Fruit fly (Drosophila melanogaster) whole organism, embryonic: Measurements from ENCODE around the gene CG13949.
A peak's percentile ranks its signal among the peaks of the same experiment; 100 is the strongest.

ENCODE experiments used
- Blimp-1 ChIP-seq: fragments of 200-800 bp; sonication (Bioruptor generic); optimal IDR thresholded peaks from 3 replicates; lab custom pipeline; 2018; ENCODE audit warnings: missing biosample characterization, missing genetic modification characterization, mild to moderate bottlenecking, moderate library complexity, missing genetic modification reagents
- CG10267 ChIP-seq: fragments of 200-800 bp; sonication (Bioruptor generic); optimal IDR thresholded peaks from 2 replicates; lab custom pipeline; 2018; ENCODE audit warnings: missing biosample characterization, mild to moderate bottlenecking, missing genetic modification characterization, moderate library complexity
- CG11456 ChIP-seq: fragments of 200-800 bp; sonication (Bioruptor generic); IDR thresholded peaks from 3 replicates; pipeline ENCODE4 v1.3.6; 2022; ENCODE audit warnings: missing biosample characterization, missing genetic modification characterization
- CG11723 ChIP-seq: fragments of 200-800 bp; sonication (Bioruptor generic); optimal IDR thresholded peaks from 2 replicates; lab custom pipeline; 2017; ENCODE audit warnings: missing biosample characterization, mild to moderate bottlenecking, missing genetic modification characterization
- CG12299 ChIP-seq: fragments of 200-800 bp; sonication (Bioruptor generic); optimal IDR thresholded peaks from 2 replicates; lab custom pipeline; 2018; ENCODE audit warnings: missing biosample characterization, mild to moderate bottlenecking, missing genetic modification characterization
- CG13123 ChIP-seq: fragments of 200-800 bp; sonication (Bioruptor generic); optimal IDR thresholded peaks from 2 replicates; lab custom pipeline; 2016; ENCODE audit warnings: missing biosample characterization, missing genetic modification characterization
- CG14710 ChIP-seq: fragments of 200-800 bp; sonication (Bioruptor generic); optimal IDR thresholded peaks from 3 replicates; lab custom pipeline; 2019; ENCODE audit warnings: missing biosample characterization, mild to moderate bottlenecking, missing genetic modification characterization, moderate library complexity
- CG14965 ChIP-seq: fragments of 200-800 bp; sonication (Bioruptor generic); optimal IDR thresholded peaks from 2 replicates; lab custom pipeline; 2016; ENCODE audit warnings: missing biosample characterization, missing genetic modification characterization, borderline replicate concordance
- CG18764 ChIP-seq: fragments of 200-800 bp; sonication (Bioruptor generic); optimal IDR thresholded peaks from 3 replicates; lab custom pipeline; 2016; ENCODE audit warnings: missing biosample characterization, missing genetic modification characterization
- CG2202 ChIP-seq: fragments of 200-800 bp; sonication (Bioruptor generic); optimal IDR thresholded peaks from 2 replicates; lab custom pipeline; 2018; ENCODE audit warnings: missing biosample characterization, mild to moderate bottlenecking, missing genetic modification characterization
- CG34224 ChIP-seq: fragments of 200-800 bp; sonication (Bioruptor generic); IDR thresholded peaks from 3 replicates; pipeline ENCODE4 v1.3.6; 2022; ENCODE audit warnings: missing biosample characterization, missing genetic modification characterization; ENCODE audit not compliant: partially characterized antibody
- CG3838 ChIP-seq: fragments of 200-800 bp; sonication (Bioruptor generic); optimal IDR thresholded peaks from 3 replicates; lab custom pipeline; 2016; ENCODE audit warnings: missing biosample characterization, missing genetic modification characterization
- CG4360 ChIP-seq: fragments of 200-800 bp; sonication (Bioruptor generic); IDR thresholded peaks from 2 replicates; pipeline ENCODE4 v1.3.6; 2022; ENCODE audit warnings: missing biosample characterization, missing genetic modification characterization
- CG6254 ChIP-seq: fragments of 200-800 bp; sonication (Bioruptor generic); optimal IDR thresholded peaks from 3 replicates; lab custom pipeline; 2017; ENCODE audit warnings: mild to moderate bottlenecking, missing biosample characterization, missing genetic modification reagents, missing genetic modification characterization
- CG6765 ChIP-seq: fragments of 200-800 bp; sonication (Bioruptor generic); optimal IDR thresholded peaks from 3 replicates; lab custom pipeline; 2017; ENCODE audit warnings: missing biosample characterization, mild to moderate bottlenecking, missing genetic modification characterization
- CG8281 ChIP-seq: fragments of 200-800 bp; sonication (Bioruptor generic); optimal IDR thresholded peaks from 2 replicates; lab custom pipeline; 2018; ENCODE audit warnings: missing biosample characterization, mild to moderate bottlenecking, missing genetic modification characterization, moderate library complexity
- CG8765 ChIP-seq: fragments of 200-800 bp; sonication (Bioruptor generic); IDR thresholded peaks from 2 replicates; pipeline ENCODE4 v1.3.6; 2022; ENCODE audit warnings: missing biosample characterization, missing genetic modification characterization
- CG9609 ChIP-seq: fragments of 200-800 bp; sonication (Bioruptor generic); optimal IDR thresholded peaks from 3 replicates; lab custom pipeline; 2016; ENCODE audit warnings: missing biosample characterization, missing genetic modification characterization
- CG9817 ChIP-seq: fragments of 200-800 bp; sonication (Bioruptor generic); optimal IDR thresholded peaks from 2 replicates; lab custom pipeline; 2018; ENCODE audit warnings: missing biosample characterization, mild to moderate bottlenecking, missing genetic modification characterization, moderate library complexity
- Dad ChIP-seq: fragments of 200-800 bp; sonication (Bioruptor generic); optimal IDR thresholded peaks from 3 replicates; lab custom pipeline; 2016; ENCODE audit warnings: missing biosample characterization, missing genetic modification characterization
- Dp ChIP-seq: fragments of 200-800 bp; sonication (Bioruptor generic); optimal IDR thresholded peaks from 2 replicates; lab custom pipeline; 2018; ENCODE audit warnings: missing biosample characterization, mild to moderate bottlenecking, missing genetic modification characterization, moderate library complexity
- Hr39 ChIP-seq: fragments of >200 bp; optimal IDR thresholded peaks from 2 replicates; lab custom pipeline; 2017
- MESR4 ChIP-seq: fragments of 200-800 bp; sonication (Bioruptor generic); optimal IDR thresholded peaks from 2 replicates; lab custom pipeline; 2018; ENCODE audit warnings: missing biosample characterization, mild to moderate bottlenecking, missing genetic modification characterization, moderate library complexity
- Max ChIP-seq: fragments of 200-800 bp; sonication (Bioruptor generic); optimal IDR thresholded peaks from 2 replicates; lab custom pipeline; 2016; ENCODE audit warnings: missing biosample characterization, mild to moderate bottlenecking, missing genetic modification characterization
- Nf-YC ChIP-seq: fragments of 200-800 bp; optimal IDR thresholded peaks from 3 replicates; lab custom pipeline; 2019; ENCODE audit warnings: missing biosample characterization, mild to moderate bottlenecking, missing genetic modification characterization, moderate library complexity
- Opbp ChIP-seq: fragments of 200-800 bp; sonication (Bioruptor generic); IDR thresholded peaks from 3 replicates; pipeline ENCODE4 v1.3.6; 2022; ENCODE audit warnings: missing biosample characterization, missing genetic modification characterization; ENCODE audit not compliant: partially characterized antibody
- Ptx1 ChIP-seq: fragments of 200-800 bp; sonication (Bioruptor generic); IDR thresholded peaks from 2 replicates; pipeline ENCODE4 v1.3.6; 2022; ENCODE audit warnings: missing biosample characterization, missing genetic modification characterization
- Sin3A ChIP-seq: fragments of >200 bp; optimal IDR thresholded peaks from 2 replicates; lab custom pipeline; 2018
- Usf ChIP-seq: fragments of 200-800 bp; sonication (Bioruptor generic); optimal IDR thresholded peaks from 2 replicates; lab custom pipeline; 2017; ENCODE audit warnings: missing genotype, missing biosample characterization, missing genetic modification characterization
- ase ChIP-seq: fragments of 200-800 bp; sonication (Bioruptor generic); IDR thresholded peaks from 3 replicates; pipeline ENCODE4 v1.3.6; 2022; ENCODE audit warnings: missing biosample characterization, missing genetic modification characterization
- cas ChIP-seq: fragments of 200-800 bp; sonication (Bioruptor generic); IDR thresholded peaks from 2 replicates; pipeline ENCODE4 v1.3.6; 2022; ENCODE audit warnings: missing biosample characterization, missing genetic modification characterization
- crc ChIP-seq: fragments of 200-800 bp; sonication (Bioruptor generic); optimal IDR thresholded peaks from 2 replicates; lab custom pipeline; 2016; ENCODE audit warnings: missing biosample characterization, missing genetic modification characterization
- crol ChIP-seq: fragments of 200-800 bp; sonication (Bioruptor generic); IDR thresholded peaks from 2 replicates; pipeline ENCODE4 v1.3.6; 2022; ENCODE audit warnings: missing biosample characterization, missing genetic modification characterization
- cwo ChIP-seq: fragments of 200-800 bp; sonication (Bioruptor generic); optimal IDR thresholded peaks from 3 replicates; lab custom pipeline; 2017; ENCODE audit warnings: missing biosample characterization, missing genetic modification characterization, mild to moderate bottlenecking, moderate library complexity, missing genetic modification reagents
- disco-r ChIP-seq: fragments of 200-800 bp; sonication (Bioruptor generic); optimal IDR thresholded peaks from 2 replicates; lab custom pipeline; 2016; ENCODE audit warnings: missing biosample characterization, missing genetic modification characterization
- dpn ChIP-seq, 2 experiments: fragments of 200-800 bp; sonication (Bioruptor generic); optimal IDR thresholded peaks; 3 replicates each; lab custom pipeline; 2016; ENCODE audit warnings: missing biosample characterization in 2 of 2, missing genetic modification characterization in 2 of 2
- eve ChIP-seq, 2 experiments: fragments of >200 bp; optimal IDR thresholded peaks; 2 replicates each; lab custom pipeline; 2017; ENCODE audit warnings: missing biosample characterization in 2 of 2, missing genetic modification characterization in 2 of 2
- exex ChIP-seq: fragments of 200-800 bp; sonication (Bioruptor generic); optimal IDR thresholded peaks from 4 replicates; lab custom pipeline; 2018; ENCODE audit warnings: missing biosample characterization, mild to moderate bottlenecking, missing genetic modification characterization, moderate library complexity
- fd102C ChIP-seq: fragments of 200-800 bp; sonication (Bioruptor generic); optimal IDR thresholded peaks from 2 replicates; lab custom pipeline; 2018; ENCODE audit warnings: missing biosample characterization, mild to moderate bottlenecking, missing genetic modification characterization, moderate library complexity
- fu2 ChIP-seq: fragments of 200-800 bp; sonication (Bioruptor generic); optimal IDR thresholded peaks from 2 replicates; lab custom pipeline; 2016; ENCODE audit warnings: missing biosample characterization, missing genetic modification characterization
- gcm ChIP-seq: fragments of 200-800 bp; sonication (Bioruptor generic); optimal IDR thresholded peaks from 2 replicates; lab custom pipeline; 2019; ENCODE audit warnings: missing biosample characterization, mild to moderate bottlenecking, missing genetic modification characterization, moderate library complexity
- hb ChIP-seq: fragments of 200-800 bp; sonication (Bioruptor generic); IDR thresholded peaks from 3 replicates; pipeline ENCODE4 v1.3.6; 2022; ENCODE audit warnings: missing biosample characterization, missing genetic modification characterization; ENCODE audit not compliant: partially characterized antibody
- jing ChIP-seq: fragments of 200-800 bp; sonication (Bioruptor generic); optimal IDR thresholded peaks from 2 replicates; lab custom pipeline; 2018; ENCODE audit warnings: missing biosample characterization, mild to moderate bottlenecking, missing genetic modification characterization
- kay ChIP-seq: fragments of 200-800 bp; sonication (Bioruptor generic); optimal IDR thresholded peaks from 2 replicates; lab custom pipeline; 2016; ENCODE audit warnings: missing biosample characterization, missing genetic modification characterization
- lov ChIP-seq, 2 experiments: fragments of 200-800 bp in 1 of 2; fragments of >200 bp in 1 of 2; sonication (Bioruptor generic) in 1 of 2; IDR thresholded peaks in 1 of 2; optimal IDR thresholded peaks in 1 of 2; 2 replicates in 1 of 2; 3 replicates in 1 of 2; pipeline versions ENCODE4 v1.3.6 to Lab custom; 2017 to 2022; ENCODE audit warnings: missing biosample characterization in 1 of 2, missing genetic modification characterization in 1 of 2
- p53 ChIP-seq: fragments of 200-800 bp; sonication (Bioruptor generic); optimal IDR thresholded peaks from 2 replicates; lab custom pipeline; 2016; ENCODE audit warnings: missing biosample characterization, missing genetic modification characterization
- repo ChIP-seq: fragments of 200-800 bp; sonication (Bioruptor generic); optimal IDR thresholded peaks from 2 replicates; lab custom pipeline; 2016; ENCODE audit warnings: missing biosample characterization, missing genetic modification characterization
- sna ChIP-seq: fragments of 200-800 bp; sonication (Bioruptor generic); IDR thresholded peaks from 2 replicates; pipeline ENCODE4 v1.3.6; 2022; ENCODE audit warnings: missing biosample characterization, missing genetic modification characterization; ENCODE audit not compliant: partially characterized antibody
- sr ChIP-seq: fragments of 200-800 bp; sonication (Bioruptor generic); IDR thresholded peaks from 3 replicates; pipeline ENCODE4 v1.3.6; 2022; ENCODE audit warnings: missing biosample characterization, missing genetic modification characterization
- ttk ChIP-seq: fragments of 200-800 bp; sonication (Bioruptor generic); IDR thresholded peaks from 2 replicates; pipeline ENCODE4 v2.1.2; 2022; ENCODE audit warnings: missing biosample characterization, missing genetic modification characterization
- tx ChIP-seq: fragments of 200-800 bp; sonication (Bioruptor generic); optimal IDR thresholded peaks from 2 replicates; lab custom pipeline; 2016; ENCODE audit warnings: missing biosample characterization, missing genetic modification characterization
- usp ChIP-seq: fragments of >200 bp; optimal IDR thresholded peaks from 2 replicates; lab custom pipeline; 2017; ENCODE audit warnings: missing biosample characterization, missing genetic modification characterization

The CG13949 gene

DNA sequence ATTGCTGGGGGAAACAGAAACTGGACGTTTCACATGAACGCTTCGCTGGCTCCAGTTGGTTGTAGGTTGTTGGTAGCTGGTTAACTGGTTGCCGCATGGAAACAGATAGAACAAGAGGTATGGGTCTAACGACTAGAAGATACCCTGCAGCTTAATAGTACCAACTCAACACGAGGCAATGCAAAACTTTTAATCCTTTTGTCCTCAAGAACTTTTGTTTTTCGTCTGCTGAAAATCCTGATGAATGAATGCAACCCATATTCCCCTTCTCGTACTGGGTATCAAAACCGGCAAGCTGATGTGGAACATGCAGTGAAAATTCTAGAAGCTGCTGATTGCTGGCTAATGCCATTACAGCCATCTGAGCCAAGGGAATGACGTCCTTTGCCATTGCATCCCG lies 17.1 kb upstream of the CG13949 start (continued):
- TF ChIP-seq p53 = no peak
- no peak for TF ChIP-seq CG6254 (GFP tag; lab: Kevin White, UChicago)
- no peak for TF ChIP-seq CG14710 (tag; lab: Kevin White, UChicago)
- TF ChIP-seq sna (GFP tag; lab: Robert Waterston, UW) = no peak
- TF ChIP-seq jing (GFP tag; lab: Kevin White, UChicago) = no peak
- no peak for TF ChIP-seq CG14965
- TF ChIP-seq repo (GFP tag; lab: Kevin White, UChicago) = no peak
- peak; percentile 12 for TF ChIP-seq fu2 (GFP tag; lab: Kevin White, UChicago)
- no peak for TF ChIP-seq Dp
- TF ChIP-seq fd102C (GFP tag; lab: Kevin White, UChicago) = no peak
- TF ChIP-seq crc (GFP tag; lab: Kevin White, UChicago) = no peak
- TF ChIP-seq disco-r = no peak
- TF ChIP-seq gcm (GFP tag; lab: Kevin White, UChicago) = no peak
- peak; percentile 18 for TF ChIP-seq CG2202 (tag; lab: Kevin White, UChicago)
- peak; percentile 6 for TF ChIP-seq Blimp-1
- 0 out of 3 replicates have a peak, but pooled peaks have one; percentile 37 for TF ChIP-seq CG11456
- no peak for TF ChIP-seq Usf
- no peak for TF ChIP-seq CG8281 (tag; lab: Kevin White, UChicago)
- no peak for TF ChIP-seq Sin3A (lab: Kevin White, UChicago)
- TF ChIP-seq ttk = no peak
- TF ChIP-seq cas (GFP tag; lab: Robert Waterston, UW) = no peak
- TF ChIP-seq Ptx1 (GFP tag; lab: Robert Waterston, UW) = 0 out of 2 replicates have a peak, but pooled peaks have one; percentile 9
- peak; percentile 5 for TF ChIP-seq CG10267 (tag; lab: Kevin White, UChicago)
- no peak for TF ChIP-seq hb
- TF ChIP-seq CG18764 (GFP tag; lab: Kevin White, UChicago) = no peak
- TF ChIP-seq CG34224 (GFP tag; lab: Robert Waterston, UW) = no peak
- no peak for TF ChIP-seq eve (GFP tag; optimal IDR thresholded peaks at IDR 0.05; lab: Kevin White, UChicago)
- no peak for TF ChIP-seq CG11723 (GFP tag; lab: Kevin White, UChicago)
- TF ChIP-seq Opbp (GFP tag; lab: Robert Waterston, UW) = no peak
- TF ChIP-seq ase (GFP tag; lab: Robert Waterston, UW) = no peak
- TF ChIP-seq CG4360 (GFP tag; lab: Robert Waterston, UW) = no peak
- no peak for TF ChIP-seq sr (GFP tag; lab: Robert Waterston, UW)
- no peak for TF ChIP-seq Max (GFP tag; lab: Kevin White, UChicago)
- no peak for TF ChIP-seq Nf-YC (tag; lab: Kevin White, UChicago)
- peak in 1 of 2 experiments; percentile 27 for TF ChIP-seq dpn (GFP tag; optimal IDR thresholded peaks at IDR 0.05; lab: Kevin White, UChicago)
- TF ChIP-seq CG3838 (GFP tag; lab: Kevin White, UChicago) = no peak
- TF ChIP-seq usp (GFP tag; lab: Kevin White, UChicago) = no peak
- TF ChIP-seq tx (GFP tag; lab: Kevin White, UChicago) = no peak
- peak; percentile 35 for TF ChIP-seq CG9609 (GFP tag; lab: Kevin White, UChicago)
- TF ChIP-seq CG6765 = no peak
- no peak for TF ChIP-seq Dad (GFP tag; lab: Kevin White, UChicago)
- no peak for TF ChIP-seq exex
- peak; percentile 40 for TF ChIP-seq CG9817 (tag; lab: Kevin White, UChicago)
- no peak for TF ChIP-seq cwo (GFP tag; lab: Kevin White, UChicago)
- no peak for TF ChIP-seq MESR4 (GFP tag; lab: Kevin White, UChicago)
- TF ChIP-seq CG8765 (GFP tag; lab: Robert Waterston, UW) = no peak
- TF ChIP-seq lov (optimal IDR thresholded peaks at IDR 0.05; lab: Kevin White, UChicago) = no peak
- TF ChIP-seq lov (GFP tag; IDR thresholded peaks at IDR 0.05; lab: Robert Waterston, UW) = no peak
- TF ChIP-seq CG13123 (GFP tag; lab: Kevin White, UChicago) = no peak
- no peak for TF ChIP-seq Hr39 (lab: Kevin White, UChicago)
- TF ChIP-seq kay (GFP tag; lab: Kevin White, UChicago) = no peak
- no peak for TF ChIP-seq crol (GFP tag; lab: Robert Waterston, UW)
- TF ChIP-seq CG12299 (tag; lab: Kevin White, UChicago) = no peak
